Worm (Caenorhabditis elegans) whole organism, L4 larva: ENCODE data around the gene ced-4.

Source experiments
- D1046.2 ChIP-seq: fragments of 200-800 bp; sonication (Bioruptor generic); IDR thresholded peaks from 2 replicates; pipeline ENCODE4 v1.3.6; 2022; ENCODE audit warnings: missing genetic modification characterization, missing compliant biosample characterization
- F44E2.7 ChIP-seq: fragments of 200-800 bp; sonication (Bioruptor generic); IDR thresholded peaks from 2 replicates; pipeline ENCODE4 v2.1.2; 2022; ENCODE audit warnings: missing genetic modification characterization, missing compliant biosample characterization
- R02D3.7 ChIP-seq: fragments of 150-350 bp; sonication (generic microtip); optimal IDR thresholded peaks from 3 replicates; lab custom pipeline; 2014; ENCODE audit warnings: missing biosample characterization, missing genetic modification characterization
- T26A8.4 ChIP-seq: fragments of 200-800 bp; sonication (Bioruptor generic); IDR thresholded peaks from 2 replicates; pipeline ENCODE4 v1.3.6; 2022; ENCODE audit warnings: missing genetic modification characterization, missing compliant biosample characterization
- aha-1 ChIP-seq: fragments of 150-350 bp; peaks from one replicate; lab custom pipeline; 2014; ENCODE audit warnings: missing biosample characterization, missing genetic modification characterization
- ceh-20 ChIP-seq: fragments of 200-800 bp; sonication (Bioruptor generic); IDR thresholded peaks from 2 replicates; pipeline ENCODE4 v1.3.6; 2022; ENCODE audit warnings: missing genetic modification reagents, missing genetic modification characterization, missing compliant biosample characterization
- ceh-28 ChIP-seq: fragments of 150-350 bp; optimal IDR thresholded peaks from 2 replicates; lab custom pipeline; 2014; ENCODE audit warnings: missing biosample characterization, missing genetic modification reagents, missing genetic modification characterization
- ceh-44 ChIP-seq: fragments of 200-800 bp; sonication (Bioruptor generic); IDR thresholded peaks from 2 replicates; pipeline ENCODE4 v1.3.6; 2022; ENCODE audit warnings: missing genetic modification reagents, missing genetic modification characterization, missing compliant biosample characterization
- ces-1 ChIP-seq: fragments of 150-350 bp; sonication (generic microtip); optimal IDR thresholded peaks from 4 replicates; lab custom pipeline; 2014; ENCODE audit warnings: missing biosample characterization, missing genetic modification reagents, missing genetic modification characterization
- cey-2 ChIP-seq: sonication (generic microtip); optimal IDR thresholded peaks from 3 replicates; lab custom pipeline; 2017; ENCODE audit warnings: missing genetic modification characterization, mild to moderate bottlenecking, missing compliant biosample characterization, antibody characterized with exemption, borderline replicate concordance; ENCODE audit not compliant: insufficient read depth
- daf-16 ChIP-seq, 3 experiments: sonication (generic microtip); optimal IDR thresholded peaks; 2 replicates each; lab custom pipeline; 2016 to 2017; ENCODE audit warnings: missing genetic modification characterization in 3 of 3, missing genetic modification reagents in 3 of 3, mild to moderate bottlenecking in 2 of 3, missing compliant biosample characterization in 2 of 3, missing biosample characterization in 1 of 3, moderate library complexity in 1 of 3
- dmd-6 ChIP-seq: fragments of 200-800 bp; sonication (Bioruptor generic); IDR thresholded peaks from 2 replicates; pipeline ENCODE4 v1.3.6; 2022; ENCODE audit warnings: missing genetic modification reagents, missing genetic modification characterization, missing compliant biosample characterization
- dve-1 ChIP-seq: sonication (generic microtip); optimal IDR thresholded peaks from 2 replicates; lab custom pipeline; 2017; ENCODE audit warnings: antibody characterized with exemption, mild to moderate bottlenecking, missing genetic modification characterization, missing compliant biosample characterization; ENCODE audit not compliant: insufficient read depth
- egl-27 ChIP-seq: sonication (generic microtip); optimal IDR thresholded peaks from 3 replicates; lab custom pipeline; 2017; ENCODE audit warnings: missing biosample characterization, missing genetic modification reagents, missing genetic modification characterization
- fos-1 ChIP-seq: fragments of 150-350 bp; optimal IDR thresholded peaks from 2 replicates; lab custom pipeline; 2014; ENCODE audit warnings: missing biosample characterization, missing genetic modification characterization
- hlh-11 ChIP-seq: fragments of 200-800 bp; sonication (Bioruptor generic); optimal IDR thresholded peaks from 2 replicates; lab custom pipeline; 2018; ENCODE audit warnings: mild to moderate bottlenecking, missing genetic modification characterization, missing compliant biosample characterization
- hlh-30 ChIP-seq: sonication (generic microtip); optimal IDR thresholded peaks from 2 replicates; lab custom pipeline; 2017; ENCODE audit warnings: antibody characterized with exemption, mild to moderate bottlenecking, missing genetic modification characterization, missing compliant biosample characterization; ENCODE audit not compliant: insufficient read depth
- lin-38 ChIP-seq: fragments of 200-800 bp; sonication (Bioruptor generic); IDR thresholded peaks from 2 replicates; pipeline ENCODE4 v1.3.6; 2022; ENCODE audit warnings: missing genetic modification reagents, missing genetic modification characterization, missing compliant biosample characterization
- lin-39 ChIP-seq: fragments of 150-350 bp; optimal IDR thresholded peaks from 2 replicates; lab custom pipeline; 2014; ENCODE audit warnings: missing biosample characterization, missing genetic modification reagents, missing genetic modification characterization
- mep-1 ChIP-seq: fragments of 150-350 bp; sonication (generic microtip); optimal IDR thresholded peaks from 3 replicates; lab custom pipeline; 2014; ENCODE audit warnings: missing biosample characterization, missing genetic modification characterization
- mxl-2 ChIP-seq: fragments of 200-800 bp; sonication (Bioruptor generic); conservative IDR thresholded peaks from 2 replicates; pipeline ENCODE4 v1.3.6; 2022; ENCODE audit warnings: missing genetic modification reagents, missing genetic modification characterization, missing compliant biosample characterization
- nhr-111 ChIP-seq: fragments of 200-800 bp; sonication (Bioruptor generic); optimal IDR thresholded peaks from 2 replicates; lab custom pipeline; 2018; ENCODE audit warnings: mild to moderate bottlenecking, missing genetic modification characterization, missing compliant biosample characterization
- nhr-237 ChIP-seq: sonication (generic microtip); optimal IDR thresholded peaks from 2 replicates; lab custom pipeline; 2017; ENCODE audit warnings: missing biosample characterization, missing genetic modification characterization
- nhr-28 ChIP-seq: fragments of 150-350 bp; optimal IDR thresholded peaks from 2 replicates; lab custom pipeline; 2014; ENCODE audit warnings: missing biosample characterization, missing genetic modification characterization
- nhr-42 ChIP-seq: fragments of 200-800 bp; sonication (Bioruptor generic); IDR thresholded peaks from 2 replicates; pipeline ENCODE4 v1.3.6; 2022; ENCODE audit warnings: missing genetic modification characterization, missing compliant biosample characterization
- nhr-48 ChIP-seq: sonication (generic microtip); optimal IDR thresholded peaks from 2 replicates; lab custom pipeline; 2016; ENCODE audit warnings: mild to moderate bottlenecking, missing genetic modification characterization, missing compliant biosample characterization
- pqm-1 ChIP-seq: sonication (generic microtip); optimal IDR thresholded peaks from 2 replicates; lab custom pipeline; 2017; ENCODE audit warnings: missing biosample characterization, missing genetic modification characterization
- saeg-2 ChIP-seq: fragments of 200-800 bp; sonication (Bioruptor generic); IDR thresholded peaks from 2 replicates; pipeline ENCODE4 v1.3.6; 2022; ENCODE audit warnings: missing genetic modification reagents, missing genetic modification characterization, missing compliant biosample characterization
- skn-1 ChIP-seq: fragments of 150-350 bp; optimal IDR thresholded peaks from 2 replicates; lab custom pipeline; 2014; ENCODE audit warnings: missing biosample characterization, missing genetic modification characterization
- snpc-4 ChIP-seq: fragments of 150-350 bp; optimal IDR thresholded peaks from 2 replicates; lab custom pipeline; 2014; ENCODE audit warnings: missing biosample characterization, missing genetic modification characterization
- unc-130 ChIP-seq: sonication (generic microtip); optimal IDR thresholded peaks from 2 replicates; lab custom pipeline; 2016; ENCODE audit warnings: missing genetic modification reagents, missing genetic modification characterization, missing compliant biosample characterization
- vab-7 ChIP-seq: fragments of 200-800 bp; sonication (Bioruptor generic); IDR thresholded peaks from 2 replicates; pipeline ENCODE4 v1.3.6; 2022; ENCODE audit warnings: missing genetic modification reagents, missing genetic modification characterization, missing compliant biosample characterization
- zag-1 ChIP-seq: fragments of 150-350 bp; optimal IDR thresholded peaks from 2 replicates; lab custom pipeline; 2014; ENCODE audit warnings: missing biosample characterization, missing genetic modification characterization
- zip-11 ChIP-seq: fragments of 200-800 bp; sonication (Bioruptor generic); IDR thresholded peaks from 2 replicates; pipeline ENCODE4 v1.3.6; 2022; ENCODE audit warnings: missing genetic modification characterization, missing compliant biosample characterization

The ced-4 gene

ce11 chrIII:4881955-4882354, 29.8 kb downstream of the ced-4 start (continued):
- TF ChIP-seq T26A8.4 (GFP tag; lab: Robert Waterston, UW) (no peak), daf-16 (GFP tag; optimal IDR thresholded peaks at IDR 0.05; lab: Kevin White, UChicago) (no peak), daf-16 (tag; optimal IDR thresholded peaks at IDR 0.05; lab: Kevin White, UChicago) (peak; percentile 22), nhr-42 (GFP tag; lab: Robert Waterston, UW) (no peak), ceh-28 (tag; lab: Kevin White, UChicago) (no peak), hlh-11 (tag; lab: Kevin White, UChicago) (peak; percentile 12), ces-1 (GFP tag; lab: Kevin White, UChicago) (no peak), dmd-6 (0 out of 2 replicates have a peak, but pooled peaks have one; percentile 17), saeg-2 (GFP tag; lab: Robert Waterston, UW) (no peak), nhr-111 (GFP tag; lab: Kevin White, UChicago) (no peak), skn-1 (tag; lab: Kevin White, UChicago) (no peak), ceh-20 (no peak), unc-130 (no peak), egl-27 (tag; lab: Kevin White, UChicago) (no peak)

ce11 chrIII:4883429-4883828, 31.3 kb downstream of the ced-4 start, which contains the start of gene clec-5:
clec-5 (minus strand) TSS chrIII:4883606.
- peak; percentile 56 for TF ChIP-seq pqm-1 (tag; lab: Kevin White, UChicago)
- TF ChIP-seq daf-16 (GFP tag; optimal IDR thresholded peaks at IDR 0.05; lab: Kevin White, UChicago), result no peak
- peak; percentile 17 for TF ChIP-seq daf-16 (tag; optimal IDR thresholded peaks at IDR 0.05; lab: Kevin White, UChicago)
- no peak for TF ChIP-seq ceh-44 (GFP tag; lab: Robert Waterston, UW)
- peak; percentile 13 for TF ChIP-seq dve-1
- TF ChIP-seq, all 104 proteins: peak for 3

- TF ChIP-seq mep-1 (tag; lab: Kevin White, UChicago) (no peak), mxl-2 (no peak), snpc-4 (tag; lab: Kevin White, UChicago) (no peak), ces-1 (GFP tag; lab: Kevin White, UChicago) (no peak), nhr-28 (tag; lab: Kevin White, UChicago) (peak; percentile 8), D1046.2 (GFP tag; lab: Robert Waterston, UW) (no peak), vab-7 (GFP tag; lab: Robert Waterston, UW) (no peak), nhr-237 (tag; lab: Kevin White, UChicago) (no peak), daf-16 (GFP tag; optimal IDR thresholded peaks at IDR 0.05; lab: Kevin White, UChicago) (no peak), daf-16 (tag; optimal IDR thresholded peaks at IDR 0.05; lab: Kevin White, UChicago) (peak; percentile 42), dmd-6 (peak; percentile 36; the same call in 1 of the 2 replicates), lin-39 (tag; lab: Kevin White, UChicago) (no peak), hlh-30 (tag; lab: Kevin White, UChicago) (no peak)
These were observed 35.2 kb downstream of the ced-4 start, which contains the start of gene clec-6 for ce11 chrIII:4887291-4887690. clec-6 (minus strand) TSS chrIII:4887444.

- TF ChIP-seq zip-11 (GFP tag; lab: Robert Waterston, UW) (no peak), lin-38 (GFP tag; lab: Robert Waterston, UW) (peak; percentile 45; the same call in 1 of the 2 replicates), aha-1 (tag; lab: Kevin White, UChicago) (peak; percentile 70)
These were observed 38.9 kb downstream of the ced-4 start, which contains the start of gene F26F4.5 for ce11 chrIII:4890997-4891396. F26F4.5 (minus strand) TSS chrIII:4891252.

- TF ChIP-seq nhr-48 (tag; lab: Kevin White, UChicago) (no peak), fos-1 (no peak), F44E2.7 (GFP tag; lab: Robert Waterston, UW) (no peak), mep-1 (tag; lab: Kevin White, UChicago) (no peak), cey-2 (no peak), R02D3.7 (tag; lab: Kevin White, UChicago) (no peak), lin-39 (tag; lab: Kevin White, UChicago) (no peak), zag-1 (tag; lab: Kevin White, UChicago) (no peak), vab-7 (GFP tag; lab: Robert Waterston, UW) (no peak)
These were observed 41.4 kb downstream of the ced-4 start, which contains the start of gene F26F4.6 for ce11 chrIII:4893540-4893939. F26F4.6 (minus strand) TSS chrIII:4893640.
